Worm (Caenorhabditis elegans): ENCODE data around the gene nac-3.

DNA sequence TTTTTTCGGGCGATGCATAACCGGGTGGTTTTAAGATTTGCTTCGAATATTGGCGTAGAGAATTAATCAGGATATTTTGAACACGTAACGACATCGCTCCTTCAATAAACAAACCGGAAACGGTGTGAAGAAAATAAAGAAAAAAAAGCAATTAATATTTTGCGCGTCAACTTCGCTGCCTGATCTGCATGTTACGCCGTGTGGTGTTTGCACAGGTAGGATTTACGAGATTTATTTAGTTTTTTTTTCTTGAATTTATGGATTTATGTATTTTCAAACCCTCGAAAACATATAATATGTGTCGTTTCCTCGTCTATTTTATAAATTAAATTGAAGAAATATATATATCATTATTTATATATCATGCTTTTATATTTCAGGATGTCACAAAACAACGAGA, 37.9 kb upstream of the nac-3 start, which contains the start of the genes ZK1128.1 and mett-10:
- no peak for TF ChIP-seq hlh-15 (tag; optimal IDR thresholded peaks at IDR 0.05)
- TF ChIP-seq gmeb-2 (tag; optimal IDR thresholded peaks at IDR 0.05), result no peak
- no peak for TF ChIP-seq pha-4 (tag; optimal IDR thresholded peaks at IDR 0.05)
